Fruit fly (Drosophila melanogaster): ENCODE data around the gene CG43739.

DNA sequence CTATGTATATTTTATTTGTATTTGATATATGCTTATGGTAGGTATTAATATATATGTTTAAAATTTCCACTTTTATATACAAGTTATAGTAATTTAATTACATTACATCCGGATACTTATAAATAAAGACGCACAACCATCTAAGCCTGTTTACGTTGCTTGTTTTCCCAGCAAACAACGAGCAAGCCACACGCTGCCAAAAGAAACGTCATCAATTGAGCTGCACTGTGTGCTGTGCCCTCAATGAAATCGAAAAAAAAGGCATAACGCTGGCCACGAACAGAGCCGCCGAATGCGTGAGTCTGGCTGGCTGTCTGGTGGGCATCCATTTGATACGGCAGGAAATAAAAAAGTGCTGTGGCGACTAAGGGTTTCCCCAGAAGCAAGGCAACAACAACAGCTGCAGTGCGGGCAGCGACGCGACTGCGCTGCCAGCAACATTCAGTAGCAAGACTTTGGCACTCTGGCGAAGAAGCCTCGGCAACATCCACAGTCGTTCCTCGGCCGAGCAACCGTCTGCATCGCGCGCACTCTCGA lies 66.6 kb downstream of the CG43739 start, which contains the start of gene twit:
- TF ChIP-seq topi (GFP tag; optimal IDR thresholded peaks at IDR 0.05): no peak
- no peak for TF ChIP-seq CG6808 (GFP tag; optimal IDR thresholded peaks at IDR 0.05)
- no peak for TF ChIP-seq Sox15 (GFP tag; optimal IDR thresholded peaks at IDR 0.05)
- TF ChIP-seq Smox (GFP tag; optimal IDR thresholded peaks at IDR 0.05): no peak
- TF ChIP-seq Hr38 (GFP tag; optimal IDR thresholded peaks at IDR 0.05): no peak

Data from whole organism, prepupa.